Worm (Caenorhabditis elegans) whole organism, early embryonic: Measurements from ENCODE around the gene C15H11.11.

Experiments
- B0310.2 ChIP-seq: sonication (generic microtip); optimal IDR thresholded peaks from 2 replicates; lab custom pipeline; 2016; ENCODE audit warnings: mild to moderate bottlenecking, missing genetic modification characterization, missing compliant biosample characterization
- F13C5.2 ChIP-seq: sonication (generic microtip); optimal IDR thresholded peaks from 2 replicates; lab custom pipeline; 2017; ENCODE audit warnings: mild to moderate bottlenecking, missing genetic modification characterization, inconsistent platforms, missing compliant biosample characterization
- aly-1 ChIP-seq: sonication (generic microtip); optimal IDR thresholded peaks from 2 replicates; lab custom pipeline; 2016; ENCODE audit warnings: missing genetic modification characterization, missing compliant biosample characterization
- ama-1 ChIP-seq: fragments of 150-350 bp; optimal IDR thresholded peaks from 2 replicates; lab custom pipeline; 2014
- ceh-13 ChIP-seq: fragments of 200-800 bp; sonication (Bioruptor generic); optimal IDR thresholded peaks from 2 replicates; lab custom pipeline; 2018; ENCODE audit warnings: mild to moderate bottlenecking, missing genetic modification characterization, missing compliant biosample characterization
- ceh-36 ChIP-seq: sonication (generic microtip); optimal IDR thresholded peaks from 2 replicates; lab custom pipeline; 2016; ENCODE audit warnings: missing genetic modification characterization, inconsistent platforms, missing compliant biosample characterization
- ets-7 ChIP-seq: sonication (generic microtip); optimal IDR thresholded peaks from 2 replicates; lab custom pipeline; 2016; ENCODE audit warnings: missing genotype, missing genetic modification characterization, missing compliant biosample characterization
- flt-1 ChIP-seq: fragments of 200-800 bp; sonication (Bioruptor generic); IDR thresholded peaks from 2 replicates; pipeline ENCODE4 v1.3.6; 2022; ENCODE audit warnings: missing genetic modification characterization, missing compliant biosample characterization
- hmbx-1 ChIP-seq: sonication (generic microtip); optimal IDR thresholded peaks from 2 replicates; lab custom pipeline; 2016; ENCODE audit warnings: mild to moderate bottlenecking, missing genetic modification characterization, missing compliant biosample characterization
- hmg-4 ChIP-seq: fragments of 200-800 bp; sonication (Bioruptor generic); optimal IDR thresholded peaks from 2 replicates; lab custom pipeline; 2018; ENCODE audit warnings: mild to moderate bottlenecking, missing genetic modification characterization, missing compliant biosample characterization
- hnd-1 ChIP-seq: sonication (generic microtip); optimal IDR thresholded peaks from 2 replicates; lab custom pipeline; 2016; ENCODE audit warnings: missing genetic modification characterization, missing compliant biosample characterization
- pes-1 ChIP-seq: fragments of 200-800 bp; sonication (Bioruptor generic); IDR thresholded peaks from 2 replicates; pipeline ENCODE4 v1.3.6; 2022; ENCODE audit warnings: missing genetic modification reagents, missing genetic modification characterization, missing compliant biosample characterization
- scrt-1 ChIP-seq: fragments of 200-800 bp; sonication (Bioruptor generic); IDR thresholded peaks from 2 replicates; pipeline ENCODE4 v1.3.6; 2022; ENCODE audit warnings: missing genetic modification characterization, missing compliant biosample characterization
- sea-1 ChIP-seq: fragments of 200-800 bp; sonication (Bioruptor generic); conservative IDR thresholded peaks from 2 replicates; pipeline ENCODE4 v1.3.6; 2022; ENCODE audit warnings: missing genetic modification characterization, missing compliant biosample characterization
- tbx-11 ChIP-seq: fragments of 200-800 bp; sonication (Bioruptor generic); IDR thresholded peaks from 2 replicates; pipeline ENCODE4 v1.3.6; 2022; ENCODE audit warnings: missing genetic modification characterization, missing compliant biosample characterization
- tbx-37 ChIP-seq: fragments of 200-800 bp; sonication (Bioruptor generic); conservative IDR thresholded peaks from 2 replicates; pipeline ENCODE4 v1.3.6; 2022; ENCODE audit warnings: missing genetic modification reagents, missing genetic modification characterization, missing compliant biosample characterization
- tra-4 ChIP-seq: sonication (generic microtip); optimal IDR thresholded peaks from 2 replicates; lab custom pipeline; 2017; ENCODE audit warnings: missing genetic modification characterization, missing compliant biosample characterization

C15H11.11 gene

DNA sequence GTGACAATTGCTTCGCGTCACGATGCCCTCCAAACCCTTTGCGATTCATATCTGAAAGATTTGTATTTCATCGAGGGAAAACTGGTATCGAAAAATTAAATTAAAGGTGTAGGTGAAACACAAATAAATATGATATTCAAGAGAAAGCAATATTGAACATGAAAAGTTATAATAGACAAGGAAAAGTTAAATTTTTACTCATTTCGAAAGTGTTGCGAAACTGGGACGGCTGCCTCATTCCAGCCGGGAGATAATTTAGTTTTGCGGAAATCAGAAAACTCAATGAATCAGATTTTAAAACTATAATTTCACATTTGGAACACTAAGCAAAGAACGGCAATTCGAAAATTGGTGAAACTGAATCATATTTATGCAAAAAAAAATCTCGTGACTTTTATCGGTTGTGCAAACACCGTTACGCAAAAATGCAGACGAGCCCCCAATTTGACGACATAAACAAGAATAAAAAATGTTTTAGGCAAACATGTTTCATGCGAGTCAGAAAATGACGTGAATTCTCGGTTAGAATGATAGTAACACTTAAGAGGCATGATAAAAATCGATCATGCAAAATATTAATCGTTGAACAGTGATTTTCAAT is at the start of gene C15H11.11, which contains the start of gene nxf-1:
TSS of gene C15H11.11 (plus strand) at position 536 of the 601 bp plus-strand sequence.
TSS of gene nxf-1 (minus strand) at position 51 of the 601 bp plus-strand sequence.
- no peak for TF ChIP-seq tbx-37
- peak; percentile 52 for TF ChIP-seq F13C5.2 (tag; lab: Kevin White, UChicago)

DNA sequence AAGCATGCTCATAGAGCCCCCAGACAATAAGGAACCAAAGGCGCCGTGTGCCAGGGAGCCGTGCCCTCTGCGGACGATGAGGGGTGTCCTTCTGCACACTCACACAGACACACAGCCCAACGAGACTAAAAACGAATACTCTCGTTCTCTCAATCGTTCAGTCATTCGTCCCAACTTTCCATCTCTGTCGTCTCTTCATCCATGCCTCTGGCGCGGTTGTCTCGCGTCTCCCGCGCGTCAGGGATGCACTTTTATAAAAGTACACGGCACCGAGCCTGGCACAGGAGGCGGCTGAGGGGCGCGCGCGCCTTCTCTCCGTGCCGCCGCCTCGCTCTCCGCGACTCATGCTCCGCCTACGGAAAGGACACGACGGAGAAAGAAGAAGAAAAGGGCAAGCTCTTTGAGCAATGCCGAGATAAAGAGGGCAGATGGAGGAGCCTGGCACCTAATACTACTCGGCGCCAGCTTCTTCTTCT is 48.8 kb upstream of the C15H11.11 start:
- no peak for TF ChIP-seq hmbx-1 (tag; lab: Kevin White, UChicago)
- TF ChIP-seq aly-1 = peak; percentile 16
- TF ChIP-seq scrt-1 (GFP tag; lab: Robert Waterston, UW) = no peak
- TF ChIP-seq tbx-11 (GFP tag; lab: Robert Waterston, UW) = no peak

DNA sequence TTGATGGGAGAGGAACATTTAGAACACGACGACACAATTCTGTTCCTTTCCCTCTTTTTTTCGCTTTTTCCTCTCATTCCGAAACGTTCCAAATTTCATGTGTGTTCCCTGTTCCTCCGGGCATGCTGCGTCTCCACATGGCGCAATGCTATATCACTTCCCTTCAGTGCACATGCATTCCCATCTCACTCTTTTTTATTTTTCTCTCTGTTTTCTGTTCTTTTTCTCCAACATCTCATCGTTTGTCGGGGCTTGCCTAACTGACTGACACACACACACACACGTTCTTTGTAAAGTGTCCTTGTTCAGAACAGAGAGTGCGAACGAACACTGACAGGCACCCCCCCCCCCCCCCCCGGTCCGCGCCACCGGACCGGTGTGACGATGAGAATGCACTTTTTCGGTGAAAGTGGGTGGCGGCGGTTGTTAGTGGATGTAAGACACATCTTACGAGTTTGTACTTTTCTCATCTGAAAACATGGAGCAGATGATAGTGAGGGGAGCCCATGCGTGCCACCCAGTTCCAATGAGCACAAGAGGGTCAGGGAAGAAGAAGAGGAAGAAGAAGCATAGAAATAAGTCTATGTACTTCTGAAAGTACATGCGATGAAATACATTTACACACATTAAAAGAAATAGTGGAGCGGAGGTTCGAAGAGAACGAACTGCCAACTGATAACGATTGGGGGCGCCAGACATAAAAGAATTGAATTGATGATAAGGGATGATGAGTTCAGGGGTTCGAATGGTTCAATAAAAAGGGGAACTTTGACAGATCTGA is 46.8 kb upstream of the C15H11.11 start:
- TF ChIP-seq hnd-1 (no peak), ceh-36 (tag; lab: Kevin White, UChicago) (no peak), tbx-37 (no peak), pes-1 (GFP tag; lab: Robert Waterston, UW) (no peak), ceh-13 (GFP tag; lab: Kevin White, UChicago) (no peak), flt-1 (GFP tag; lab: Robert Waterston, UW) (no peak)

DNA sequence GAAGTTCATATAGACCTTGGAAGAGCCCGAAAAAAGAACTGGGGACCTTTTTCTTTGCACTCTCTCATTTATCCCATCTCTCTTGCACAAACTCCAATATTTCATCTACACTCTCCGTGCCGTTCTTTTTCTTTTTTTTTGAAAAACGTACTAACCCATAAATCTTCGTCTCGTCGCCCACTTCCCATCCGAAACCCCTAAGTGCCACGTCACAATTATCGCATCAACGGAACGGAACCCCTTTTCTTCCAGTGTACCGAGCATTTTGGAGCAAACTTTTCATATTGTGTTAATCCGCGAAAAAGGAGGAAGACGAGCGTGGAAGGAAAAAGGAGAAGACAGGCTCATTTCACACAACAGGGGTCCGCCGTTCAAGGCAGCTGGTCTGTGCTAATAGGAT is 45.9 kb upstream of the C15H11.11 start:
- TF ChIP-seq ets-7 (tag; lab: Kevin White, UChicago) (no peak), ama-1 (no peak), ceh-13 (GFP tag; lab: Kevin White, UChicago) (no peak), hnd-1 (no peak), B0310.2 (tag; lab: Kevin White, UChicago) (no peak), hmg-4 (no peak), scrt-1 (GFP tag; lab: Robert Waterston, UW) (no peak)

DNA sequence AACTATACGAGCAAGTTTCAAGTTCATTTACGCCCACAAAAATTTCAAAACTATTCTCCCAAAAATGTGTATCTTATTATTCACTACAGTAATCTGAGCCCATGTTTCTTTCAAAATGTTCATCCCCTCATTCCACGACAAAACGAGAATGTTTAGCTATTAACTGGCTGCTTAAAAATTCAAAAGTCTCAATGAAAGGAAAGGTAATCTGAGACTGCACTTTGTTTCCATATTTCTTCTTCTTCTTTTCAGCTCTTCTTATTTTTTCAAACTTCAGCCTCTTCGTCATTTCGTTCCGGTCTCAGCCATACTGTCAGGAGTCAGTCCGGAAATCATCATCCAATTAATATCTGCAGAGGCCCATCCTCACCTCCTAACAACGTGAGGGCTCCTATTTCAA is 42.5 kb upstream of the C15H11.11 start, which contains the start of gene unc-39:
TSS of gene unc-39 (plus strand) at position 301 of the 400 bp plus-strand sequence.
- TF ChIP-seq F13C5.2 (tag; lab: Kevin White, UChicago) = no peak
- no peak for TF ChIP-seq sea-1 (GFP tag; lab: Robert Waterston, UW)
- TF ChIP-seq scrt-1 (GFP tag; lab: Robert Waterston, UW) = no peak
- no peak for TF ChIP-seq ama-1
- no peak for TF ChIP-seq ets-7 (tag; lab: Kevin White, UChicago)
- no peak for TF ChIP-seq aly-1
- no peak for TF ChIP-seq hnd-1
- no peak for TF ChIP-seq hmg-4
- TF ChIP-seq ceh-13 (GFP tag; lab: Kevin White, UChicago) = no peak
- TF ChIP-seq pes-1 (GFP tag; lab: Robert Waterston, UW) = no peak
- no peak for TF ChIP-seq hmbx-1 (tag; lab: Kevin White, UChicago)
- no peak for TF ChIP-seq tbx-11 (GFP tag; lab: Robert Waterston, UW)
- TF ChIP-seq ceh-36 (tag; lab: Kevin White, UChicago) = no peak
- no peak for TF ChIP-seq flt-1 (GFP tag; lab: Robert Waterston, UW)

DNA sequence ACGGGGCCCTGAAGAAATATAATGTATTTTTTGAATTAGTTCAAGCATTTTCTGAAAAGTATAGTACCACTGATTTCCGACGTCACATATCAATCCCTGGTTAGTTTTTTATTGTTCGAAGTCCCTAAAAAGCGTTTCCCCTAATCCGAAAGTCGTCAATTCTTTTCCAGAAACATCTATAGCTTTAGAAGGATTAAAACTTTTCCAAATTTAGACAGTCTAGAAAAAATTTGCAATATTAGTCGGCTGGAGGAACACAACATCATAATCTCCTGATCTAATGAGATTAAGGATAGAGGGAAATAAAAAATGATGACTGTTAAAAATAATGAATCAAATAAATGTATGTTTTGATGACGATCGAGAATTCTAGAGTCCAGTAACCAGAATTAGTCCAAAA is 37.2 kb upstream of the C15H11.11 start:
- TF ChIP-seq tbx-11 (GFP tag; lab: Robert Waterston, UW) (no peak), aly-1 (no peak), B0310.2 (tag; lab: Kevin White, UChicago) (no peak), tbx-37 (no peak), sea-1 (GFP tag; lab: Robert Waterston, UW) (no peak), hnd-1 (no peak), scrt-1 (GFP tag; lab: Robert Waterston, UW) (no peak), pes-1 (GFP tag; lab: Robert Waterston, UW) (no peak), flt-1 (GFP tag; lab: Robert Waterston, UW) (no peak), ama-1 (no peak)

DNA sequence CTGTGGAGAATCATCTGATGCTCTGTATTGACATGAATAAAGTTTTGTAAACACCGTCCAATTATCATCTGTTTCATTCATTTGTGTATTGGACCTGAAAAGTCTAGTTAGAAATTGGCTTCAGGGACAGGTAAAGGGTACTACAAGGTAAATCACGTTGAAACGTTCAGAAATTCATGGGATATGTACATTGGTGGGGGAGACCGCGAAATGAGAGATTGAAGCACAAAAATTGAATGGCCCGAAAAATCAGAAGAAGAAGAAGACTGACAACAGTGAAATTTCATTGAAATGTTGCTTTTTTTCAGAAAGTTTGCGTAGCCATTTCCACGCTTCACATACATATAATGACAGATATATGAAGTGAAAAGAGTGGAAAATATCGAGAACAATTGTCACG is 36.3 kb upstream of the C15H11.11 start, which contains the start of gene npr-43:
TSS of gene npr-43 (minus strand) at position 101 of the 400 bp plus-strand sequence.
- TF ChIP-seq tra-4 (no peak), sea-1 (GFP tag; lab: Robert Waterston, UW) (no peak), B0310.2 (tag; lab: Kevin White, UChicago) (no peak), hnd-1 (no peak), pes-1 (GFP tag; lab: Robert Waterston, UW) (no peak), scrt-1 (GFP tag; lab: Robert Waterston, UW) (no peak), ceh-36 (tag; lab: Kevin White, UChicago) (no peak), ama-1 (no peak), aly-1 (no peak), flt-1 (GFP tag; lab: Robert Waterston, UW) (no peak), hmg-4 (no peak), F13C5.2 (tag; lab: Kevin White, UChicago) (no peak), tbx-37 (no peak), ceh-13 (GFP tag; lab: Kevin White, UChicago) (no peak), hmbx-1 (tag; lab: Kevin White, UChicago) (no peak), ets-7 (tag; lab: Kevin White, UChicago) (no peak), tbx-11 (GFP tag; lab: Robert Waterston, UW) (no peak)

DNA sequence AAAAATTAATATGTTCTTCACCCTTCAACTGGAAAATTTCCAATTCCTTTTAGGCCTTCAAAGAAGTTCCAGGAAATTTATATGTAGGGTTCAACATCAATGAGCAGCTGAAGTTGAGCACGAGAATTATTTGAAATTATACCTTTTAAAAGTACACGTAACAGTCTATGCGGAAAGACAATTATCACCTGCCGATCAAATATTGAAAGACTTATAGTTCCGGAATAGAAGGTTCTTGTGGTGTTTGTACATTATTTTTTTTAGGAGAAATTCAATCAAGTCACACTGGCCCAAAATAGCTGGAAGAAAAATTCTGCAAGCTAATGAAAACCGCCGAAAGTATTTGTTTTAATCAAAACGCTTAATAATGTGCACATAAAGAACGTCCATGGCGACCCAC is 35.1 kb upstream of the C15H11.11 start:
- no peak for TF ChIP-seq F13C5.2 (tag; lab: Kevin White, UChicago)
- TF ChIP-seq ceh-36 (tag; lab: Kevin White, UChicago) = no peak
- TF ChIP-seq ama-1 = no peak
- no peak for TF ChIP-seq pes-1 (GFP tag; lab: Robert Waterston, UW)
- no peak for TF ChIP-seq tbx-37
- TF ChIP-seq ceh-13 (GFP tag; lab: Kevin White, UChicago) = no peak
- no peak for TF ChIP-seq ets-7 (tag; lab: Kevin White, UChicago)
- no peak for TF ChIP-seq flt-1 (GFP tag; lab: Robert Waterston, UW)
- TF ChIP-seq hmbx-1 (tag; lab: Kevin White, UChicago) = no peak
- TF ChIP-seq hmg-4 = no peak
- no peak for TF ChIP-seq aly-1
- no peak for TF ChIP-seq hnd-1
- TF ChIP-seq tbx-11 (GFP tag; lab: Robert Waterston, UW) = no peak
- no peak for TF ChIP-seq tra-4
- TF ChIP-seq B0310.2 (tag; lab: Kevin White, UChicago) = no peak
